Fruit fly (Drosophila melanogaster) whole organism, embryonic: ENCODE measurements around the gene CG11893.

ENCODE experiments used
- ATbp ChIP-seq: fragments of 200-800 bp; sonication (Bioruptor generic); optimal IDR thresholded peaks from 2 replicates; lab custom pipeline; 2017; ENCODE audit warnings: missing biosample characterization, mild to moderate bottlenecking, missing genetic modification characterization, missing genetic modification reagents
- CG10565 ChIP-seq: fragments of 200-800 bp; sonication (Bioruptor generic); optimal IDR thresholded peaks from 3 replicates; lab custom pipeline; 2016; ENCODE audit warnings: missing biosample characterization, mild to moderate bottlenecking, missing genetic modification characterization
- CG10959 ChIP-seq: fragments of 200-800 bp; sonication (Bioruptor generic); IDR thresholded peaks from 2 replicates; pipeline ENCODE4 v1.3.6; 2022; ENCODE audit warnings: missing biosample characterization, missing genetic modification characterization
- CG10979 ChIP-seq: fragments of 200-800 bp; sonication (Bioruptor generic); optimal IDR thresholded peaks from 2 replicates; lab custom pipeline; 2018; ENCODE audit warnings: missing biosample characterization, mild to moderate bottlenecking, missing genetic modification characterization, moderate library complexity
- CG1832 ChIP-seq: fragments of 200-800 bp; sonication (Bioruptor generic); optimal IDR thresholded peaks from 2 replicates; lab custom pipeline; 2017; ENCODE audit warnings: missing biosample characterization, mild to moderate bottlenecking, missing genetic modification characterization, inconsistent platforms
- CG18599 ChIP-seq: fragments of 200-800 bp; sonication (Bioruptor generic); optimal IDR thresholded peaks from 3 replicates; lab custom pipeline; 2017; ENCODE audit warnings: missing biosample characterization, missing genetic modification characterization, mild to moderate bottlenecking, moderate library complexity, missing genetic modification reagents
- CG3163 ChIP-seq: fragments of 200-800 bp; sonication (Bioruptor generic); optimal IDR thresholded peaks from 3 replicates; lab custom pipeline; 2016; ENCODE audit warnings: missing biosample characterization, missing genetic modification characterization
- CG33557 ChIP-seq: fragments of 200-800 bp; sonication (Bioruptor generic); optimal IDR thresholded peaks from 2 replicates; lab custom pipeline; 2019; ENCODE audit warnings: missing biosample characterization, mild to moderate bottlenecking, missing genetic modification characterization, moderate library complexity
- CG5953 ChIP-seq: fragments of 200-800 bp; sonication (Bioruptor generic); IDR thresholded peaks from 2 replicates; pipeline ENCODE4 v1.3.6; 2022; ENCODE audit warnings: missing biosample characterization, missing genetic modification characterization
- CG8290 ChIP-seq, 3 experiments: fragments of 200-800 bp; sonication (Bioruptor generic); optimal IDR thresholded peaks; 2 replicates each; lab custom pipeline; 2016 to 2019; ENCODE audit warnings: missing biosample characterization in 3 of 3, missing genetic modification characterization in 3 of 3, mild to moderate bottlenecking in 2 of 3, moderate library complexity in 1 of 3
- CG8924 ChIP-seq: fragments of 200-800 bp; optimal IDR thresholded peaks from 3 replicates; lab custom pipeline; 2019; ENCODE audit warnings: missing biosample characterization, mild to moderate bottlenecking, missing genetic modification characterization, moderate library complexity
- CG8944 ChIP-seq: fragments of 200-800 bp; sonication (Bioruptor generic); optimal IDR thresholded peaks from 3 replicates; lab custom pipeline; 2016; ENCODE audit warnings: missing biosample characterization, missing genetic modification characterization
- CG9817 ChIP-seq: fragments of 200-800 bp; sonication (Bioruptor generic); optimal IDR thresholded peaks from 2 replicates; lab custom pipeline; 2018; ENCODE audit warnings: missing biosample characterization, mild to moderate bottlenecking, missing genetic modification characterization, moderate library complexity
- E2f2 ChIP-seq: fragments of 200-800 bp; sonication (Bioruptor generic); IDR thresholded peaks from 2 replicates; pipeline ENCODE4 v1.3.6; 2022; ENCODE audit warnings: missing biosample characterization, missing genetic modification characterization
- ERR ChIP-seq: fragments of 200-800 bp; sonication (Bioruptor generic); optimal IDR thresholded peaks from 2 replicates; lab custom pipeline; 2016; ENCODE audit warnings: missing biosample characterization, missing genetic modification characterization
- GATAe ChIP-seq: fragments of 200-800 bp; sonication (Bioruptor generic); conservative IDR thresholded peaks from 2 replicates; pipeline ENCODE4 v1.3.6; 2022; ENCODE audit warnings: missing biosample characterization, missing genetic modification characterization
- HmgD ChIP-seq: fragments of 200-800 bp; sonication (Bioruptor generic); optimal IDR thresholded peaks from 3 replicates; lab custom pipeline; 2016; ENCODE audit warnings: missing biosample characterization, missing genetic modification characterization
- Jarid2 ChIP-seq: fragments of 200-800 bp; sonication (Bioruptor generic); optimal IDR thresholded peaks from 3 replicates; lab custom pipeline; 2017; ENCODE audit warnings: mild to moderate bottlenecking, missing biosample characterization, missing genetic modification reagents, missing genetic modification characterization
- Med ChIP-seq: fragments of 200-800 bp; sonication (Bioruptor generic); peaks from one replicate; lab custom pipeline; 2016; ENCODE audit warnings: missing biosample characterization, missing genetic modification characterization, mild to moderate bottlenecking, inconsistent platforms, moderate library complexity
- NC2β ChIP-seq: fragments of 200-800 bp; sonication (Bioruptor generic); optimal IDR thresholded peaks from 2 replicates; lab custom pipeline; 2016; ENCODE audit warnings: missing biosample characterization, missing genetic modification characterization
- Nf-YA ChIP-seq: fragments of 200-800 bp; sonication (Bioruptor generic); IDR thresholded peaks from 2 replicates; pipeline ENCODE4 v1.3.6; 2022; ENCODE audit warnings: missing biosample characterization, missing genetic modification characterization
- PHDP ChIP-seq: fragments of 200-800 bp; sonication (Bioruptor generic); optimal IDR thresholded peaks from 3 replicates; lab custom pipeline; 2018; ENCODE audit warnings: missing biosample characterization, mild to moderate bottlenecking, missing genetic modification characterization, moderate library complexity
- Sin3A ChIP-seq: fragments of >200 bp; optimal IDR thresholded peaks from 2 replicates; lab custom pipeline; 2018
- Trl ChIP-seq, 3 experiments: fragments of >200 bp in 2 of 3; fragments of 200-800 bp in 1 of 3; sonication (Bioruptor generic) in 1 of 3; optimal IDR thresholded peaks; 2 replicates in 1 of 3; 3 replicates in 2 of 3; lab custom pipeline; 2016 to 2017; ENCODE audit warnings: missing biosample characterization in 1 of 3, missing genetic modification characterization in 1 of 3
- ash1 ChIP-seq: fragments of 200-800 bp; sonication (Bioruptor generic); optimal IDR thresholded peaks from 2 replicates; lab custom pipeline; 2018; ENCODE audit warnings: missing biosample characterization, mild to moderate bottlenecking, missing genetic modification characterization
- chinmo ChIP-seq: fragments of 200-800 bp; sonication (Bioruptor generic); IDR thresholded peaks from 4 replicates; pipeline ENCODE4 v1.3.6; 2022; ENCODE audit warnings: missing biosample characterization, missing genetic modification characterization; ENCODE audit not compliant: partially characterized antibody
- ci ChIP-seq: fragments of 200-800 bp; sonication (Bioruptor generic); IDR thresholded peaks from 3 replicates; pipeline ENCODE4 v1.3.6; 2022; ENCODE audit warnings: missing biosample characterization, missing genetic modification characterization
- croc ChIP-seq: fragments of 200-800 bp; sonication (Bioruptor generic); conservative IDR thresholded peaks from 3 replicates; pipeline ENCODE4 v1.3.6; 2022; ENCODE audit warnings: missing biosample characterization, missing genetic modification characterization
- dpn ChIP-seq, 2 experiments: fragments of 200-800 bp; sonication (Bioruptor generic); optimal IDR thresholded peaks; 3 replicates each; lab custom pipeline; 2016; ENCODE audit warnings: missing biosample characterization in 2 of 2, missing genetic modification characterization in 2 of 2
- fd64A ChIP-seq: fragments of 200-800 bp; sonication (Bioruptor generic); optimal IDR thresholded peaks from 3 replicates; lab custom pipeline; 2018; ENCODE audit warnings: missing biosample characterization, mild to moderate bottlenecking, missing genetic modification characterization
- fd96Cb ChIP-seq: fragments of 200-800 bp; sonication (Bioruptor generic); optimal IDR thresholded peaks from 2 replicates; lab custom pipeline; 2018; ENCODE audit warnings: missing biosample characterization, mild to moderate bottlenecking, missing genetic modification characterization, moderate library complexity
- gro ChIP-seq: fragments of 200-800 bp; sonication (Bioruptor generic); optimal IDR thresholded peaks from 2 replicates; lab custom pipeline; 2016; ENCODE audit warnings: missing biosample characterization, missing genetic modification characterization
- gt ChIP-seq: fragments of 200-800 bp; sonication (Bioruptor generic); IDR thresholded peaks from 2 replicates; pipeline ENCODE4 v1.3.6; 2022; ENCODE audit warnings: missing biosample characterization, missing genetic modification characterization
- ken ChIP-seq: fragments of 200-800 bp; sonication (Bioruptor generic); IDR thresholded peaks from 3 replicates; pipeline ENCODE4 v1.3.6; 2022; ENCODE audit warnings: missing biosample characterization, missing genetic modification characterization
- mam ChIP-seq: fragments of 200-800 bp; sonication (Bioruptor generic); optimal IDR thresholded peaks from 3 replicates; lab custom pipeline; 2016; ENCODE audit warnings: missing biosample characterization, missing genetic modification characterization
- nerfin-1 ChIP-seq: fragments of 200-800 bp; sonication (Bioruptor generic); optimal IDR thresholded peaks from 3 replicates; lab custom pipeline; 2019; ENCODE audit warnings: missing biosample characterization, mild to moderate bottlenecking, missing genetic modification characterization, moderate library complexity
- oc ChIP-seq: fragments of 200-800 bp; sonication (Bioruptor generic); optimal IDR thresholded peaks from 2 replicates; lab custom pipeline; 2018; ENCODE audit warnings: missing biosample characterization, mild to moderate bottlenecking, missing genetic modification characterization, moderate library complexity
- p53 ChIP-seq: fragments of 200-800 bp; sonication (Bioruptor generic); optimal IDR thresholded peaks from 2 replicates; lab custom pipeline; 2016; ENCODE audit warnings: missing biosample characterization, missing genetic modification characterization
- rib ChIP-seq: fragments of 200-800 bp; sonication (Bioruptor generic); IDR thresholded peaks from 2 replicates; pipeline ENCODE4 v1.3.6; 2022; ENCODE audit warnings: missing biosample characterization, missing genetic modification characterization
- sens ChIP-seq: fragments of 200-800 bp; sonication (Bioruptor generic); peaks from one replicate; lab custom pipeline; 2016; ENCODE audit warnings: missing biosample characterization, missing genetic modification characterization
- sisA ChIP-seq: fragments of 200-800 bp; sonication (Bioruptor generic); IDR thresholded peaks from 2 replicates; pipeline ENCODE4 v1.3.6; 2022; ENCODE audit warnings: missing biosample characterization, missing genetic modification characterization
- so ChIP-seq: fragments of 200-800 bp; sonication (Bioruptor generic); IDR thresholded peaks from 3 replicates; pipeline ENCODE4 v1.3.6; 2022; ENCODE audit warnings: missing biosample characterization, missing genetic modification characterization

The CG11893 gene

dm6 chr3R:25316016-25316415, 26.3 kb downstream of the CG11893 start, which contains the start of gene CG10559:
CG10559 (minus strand) TSS chr3R:25316116.
- no peak for TF ChIP-seq croc (GFP tag; lab: Robert Waterston, UW)
- TF ChIP-seq CG18599: no peak
- no peak for TF ChIP-seq Nf-YA (GFP tag; lab: Robert Waterston, UW)
- peak; percentile 18 for TF ChIP-seq sens
- peak; percentile 42 for TF ChIP-seq Med (GFP tag; lab: Kevin White, UChicago)
- no peak for TF ChIP-seq ken (GFP tag; lab: Robert Waterston, UW)
- TF ChIP-seq NC2β: no peak
- TF ChIP-seq CG10565: no peak
- TF ChIP-seq GATAe: no peak
- no peak for TF ChIP-seq gt (GFP tag; lab: Robert Waterston, UW)
- no peak for TF ChIP-seq mam (GFP tag; lab: Kevin White, UChicago)
- peak; percentile 44 for TF ChIP-seq CG3163
- no peak for TF ChIP-seq ash1 (GFP tag; lab: Kevin White, UChicago)
- TF ChIP-seq dpn (GFP tag; optimal IDR thresholded peaks at IDR 0.05; lab: Kevin White, UChicago): no peak
- no peak for TF ChIP-seq CG8924 (tag; lab: Kevin White, UChicago)
- TF ChIP-seq E2f2: no peak
- TF ChIP-seq ERR (GFP tag; lab: Kevin White, UChicago): no peak
- TF ChIP-seq CG8944 (GFP tag; lab: Kevin White, UChicago): no peak
- TF ChIP-seq gro (GFP tag; lab: Kevin White, UChicago): no peak
- TF ChIP-seq ATbp (GFP tag; lab: Kevin White, UChicago): no peak
- no peak for TF ChIP-seq sisA
- no peak for TF ChIP-seq p53 (GFP tag; lab: Kevin White, UChicago)
- no peak for TF ChIP-seq CG1832 (GFP tag; lab: Kevin White, UChicago)
- peak in 1 of 2 experiments; percentile 18 for TF ChIP-seq Trl (optimal IDR thresholded peaks at IDR 0.05; lab: Kevin White, UChicago)
- no peak for TF ChIP-seq Trl (GFP tag; optimal IDR thresholded peaks at IDR 0.05; lab: Kevin White, UChicago)
- TF ChIP-seq so (GFP tag; lab: Robert Waterston, UW): no peak
- no peak for TF ChIP-seq fd96Cb (tag; lab: Kevin White, UChicago)
- no peak for TF ChIP-seq CG9817
- no peak for TF ChIP-seq rib
- TF ChIP-seq HmgD (GFP tag; lab: Kevin White, UChicago): no peak
- TF ChIP-seq CG10979 (tag; lab: Kevin White, UChicago): no peak
- no peak for TF ChIP-seq Sin3A
- TF ChIP-seq CG5953 (GFP tag; lab: Robert Waterston, UW): no peak
- no peak for TF ChIP-seq nerfin-1 (tag; lab: Kevin White, UChicago)
- no peak for TF ChIP-seq Jarid2 (GFP tag; lab: Kevin White, UChicago)
- TF ChIP-seq CG10959 (GFP tag; lab: Robert Waterston, UW): no peak
- 0 out of 4 replicates have a peak, but pooled peaks have one; percentile 24 for TF ChIP-seq chinmo (GFP tag; lab: Robert Waterston, UW)
- peak; percentile 1 for TF ChIP-seq PHDP (tag; lab: Kevin White, UChicago)
- no peak for TF ChIP-seq oc (tag; lab: Kevin White, UChicago)
- TF ChIP-seq ci (GFP tag; lab: Robert Waterston, UW): no peak
- TF ChIP-seq CG8290 (GFP tag; optimal IDR thresholded peaks at IDR 0.05; lab: Kevin White, UChicago): no peak
- peak in 1 of 2 experiments; percentile 13 for TF ChIP-seq CG8290 (tag; optimal IDR thresholded peaks at IDR 0.05; lab: Kevin White, UChicago)
- no peak for TF ChIP-seq CG33557
- TF ChIP-seq fd64A (GFP tag; lab: Kevin White, UChicago): no peak
